Worm (Caenorhabditis elegans): ENCODE results near the gene sec-61.G.
A peak's percentile ranks its signal among the peaks of the same experiment; 100 is the strongest.

Gene sec-61.G

ce11 chrV:10897106-10897171 is at the start of gene sec-61.G:
Gene sec-61.G, minus strand, starts transcription at chrV:10897143.
- TF ChIP-seq mxl-2 (GFP tag; conservative IDR thresholded peaks at IDR 0.05): no peak
- no peak for TF ChIP-seq cey-2 (tag; optimal IDR thresholded peaks at IDR 0.05; ENCODE audit: borderline replicate concordance, insufficient read depth)
- TF ChIP-seq zip-11 (GFP tag; IDR thresholded peaks at IDR 0.05): no peak
- no peak for TF ChIP-seq pqm-1 (tag; optimal IDR thresholded peaks at IDR 0.05)
- no peak for TF ChIP-seq duxl-1 (tag; optimal IDR thresholded peaks at IDR 0.05; ENCODE audit: poor library complexity)
- TF ChIP-seq hlh-11 (tag; optimal IDR thresholded peaks at IDR 0.05): no peak
- TF ChIP-seq T20F7.1 (GFP tag; optimal IDR thresholded peaks at IDR 0.05): no peak
- TF ChIP-seq F49E8.2 (tag; optimal IDR thresholded peaks at IDR 0.05; ENCODE audit: borderline replicate concordance): no peak
- TF ChIP-seq nhr-102 (tag; optimal IDR thresholded peaks at IDR 0.05): no peak
- no peak for TF ChIP-seq vab-7 (GFP tag; IDR thresholded peaks at IDR 0.05)
- no peak for TF ChIP-seq aly-2 (tag; optimal IDR thresholded peaks at IDR 0.05)
- no peak for TF ChIP-seq Y5F2A.4 (GFP tag; optimal IDR thresholded peaks at IDR 0.05)
- no peak for TF ChIP-seq nhr-77 (tag; optimal IDR thresholded peaks at IDR 0.05)
- TF ChIP-seq lin-1 (GFP tag; IDR thresholded peaks at IDR 0.05): no peak
- no peak for TF ChIP-seq daf-12 (tag; optimal IDR thresholded peaks at IDR 0.05)
- TF ChIP-seq dmd-9 (GFP tag; IDR thresholded peaks at IDR 0.05): no peak
- TF ChIP-seq php-3 (GFP tag; IDR thresholded peaks at IDR 0.05): no peak
- TF ChIP-seq mep-1 (tag; optimal IDR thresholded peaks at IDR 0.05): no peak

- TF ChIP-seq ces-1 (GFP tag; optimal IDR thresholded peaks at IDR 0.05) (peak; percentile 32), ztf-7 (tag; optimal IDR thresholded peaks at IDR 0.05) (no peak), fkh-10 (GFP tag; optimal IDR thresholded peaks at IDR 0.05) (peak; percentile 70), ZK337.2 (GFP tag; IDR thresholded peaks at IDR 0.05) (no peak), lsy-2 (tag; optimal IDR thresholded peaks at IDR 0.05) (peak in 1 of 2 experiments; percentile 9), nhr-25 (tag; optimal IDR thresholded peaks at IDR 0.05; ENCODE audit: borderline replicate concordance, insufficient read depth) (no peak), lin-39 (tag; optimal IDR thresholded peaks at IDR 0.05) (no peak)
These were observed 48.0 kb upstream of the sec-61.G start for ce11 chrV:10944903-10945302.

ce11 chrV:10942161-10942560 is 45.2 kb upstream of the sec-61.G start, which contains the start of gene zip-9:
Gene zip-9, plus strand, starts transcription at chrV:10942461.
- no peak for TF ChIP-seq ceh-28 (tag; optimal IDR thresholded peaks at IDR 0.05)
- no peak for TF ChIP-seq hif-1 (tag; optimal IDR thresholded peaks at IDR 0.05)
- TF ChIP-seq Y75B8A.6 (GFP tag; IDR thresholded peaks at IDR 0.05): 0 out of 2 replicates have a peak, but pooled peaks have one; percentile 18

ce11 chrV:10941150-10941549 is 44.2 kb upstream of the sec-61.G start, which contains the start of gene F17C11.26:
Gene F17C11.26, plus strand, starts transcription at chrV:10941450.
- TF ChIP-seq spr-3 (GFP tag; optimal IDR thresholded peaks at IDR 0.05): no peak
- no peak for TF ChIP-seq zfp-3 (GFP tag; conservative IDR thresholded peaks at IDR 0.05)
- no peak for TF ChIP-seq mdt-29 (GFP tag; IDR thresholded peaks at IDR 0.05)
- TF ChIP-seq zip-11 (GFP tag; IDR thresholded peaks at IDR 0.05): no peak
- no peak for TF ChIP-seq duxl-1 (tag; optimal IDR thresholded peaks at IDR 0.05; ENCODE audit: poor library complexity)
- TF ChIP-seq mxl-3 (GFP tag; optimal IDR thresholded peaks at IDR 0.05): no peak
- no peak for TF ChIP-seq vab-7 (GFP tag; IDR thresholded peaks at IDR 0.05)
- TF ChIP-seq ztf-11 (tag; optimal IDR thresholded peaks at IDR 0.05): no peak
- no peak for TF ChIP-seq nhr-41 (GFP tag; IDR thresholded peaks at IDR 0.05)
- no peak for TF ChIP-seq lin-39 (tag; optimal IDR thresholded peaks at IDR 0.05)
- no peak for TF ChIP-seq zag-1 (tag; optimal IDR thresholded peaks at IDR 0.05)
- no peak for TF ChIP-seq mep-1 (tag; optimal IDR thresholded peaks at IDR 0.05)
- no peak for TF ChIP-seq zip-2 (tag; optimal IDR thresholded peaks at IDR 0.05)
- TF ChIP-seq lin-29 (GFP tag; IDR thresholded peaks at IDR 0.05): no peak
- no peak for TF ChIP-seq mdl-1 (tag; optimal IDR thresholded peaks at IDR 0.05)
- no peak for TF ChIP-seq ama-1 (optimal IDR thresholded peaks at IDR 0.05)
- TF ChIP-seq nhr-25 (tag; optimal IDR thresholded peaks at IDR 0.05; ENCODE audit: borderline replicate concordance, insufficient read depth): no peak
- no peak for TF ChIP-seq nhr-77 (tag; optimal IDR thresholded peaks at IDR 0.05)
- TF ChIP-seq snpc-4 (tag; optimal IDR thresholded peaks at IDR 0.05): no peak
- no peak for TF ChIP-seq jun-1 (tag; optimal IDR thresholded peaks at IDR 0.05)
